Worm (Caenorhabditis elegans) whole organism, L4/young adult: ENCODE results near the gene lys-5.

Source experiments
- W03F9.2 ChIP-seq: fragments of 150-350 bp; optimal IDR thresholded peaks from 2 replicates; lab custom pipeline; 2014; ENCODE audit warnings: missing biosample characterization, missing genetic modification characterization
- dao-5 ChIP-seq: sonication (generic microtip); optimal IDR thresholded peaks from 2 replicates; lab custom pipeline; 2016; ENCODE audit warnings: missing genotype, missing genetic modification characterization, moderate library complexity, missing compliant biosample characterization
- him-1 ChIP-seq: sonication (generic microtip); optimal IDR thresholded peaks from 2 replicates; lab custom pipeline; 2016; ENCODE audit warnings: missing genotype, missing genetic modification reagents, missing genetic modification characterization, missing compliant biosample characterization

DNA sequence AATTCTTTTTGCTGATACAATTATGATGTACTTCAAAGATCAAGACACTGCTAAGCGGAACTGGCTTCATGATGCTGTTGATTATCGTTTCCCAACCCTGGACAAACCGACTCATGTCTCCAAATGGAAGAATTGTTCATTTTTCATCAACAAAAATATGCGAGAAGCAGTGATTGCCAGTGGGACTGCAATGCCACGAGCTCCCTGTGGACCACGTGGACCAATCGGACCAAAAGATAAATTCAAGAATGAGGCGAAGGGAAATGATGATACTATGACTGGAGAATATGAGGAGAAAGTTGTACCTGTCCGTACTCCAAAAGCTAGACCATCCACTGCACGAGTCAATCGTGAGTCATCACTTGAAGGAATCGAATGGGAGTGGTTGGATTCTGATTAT lies 38.9 kb downstream of the lys-5 start:
- TF ChIP-seq him-1 (tag; lab: Kevin White, UChicago) (no peak), dao-5 (tag; lab: Kevin White, UChicago) (no peak), W03F9.2 (tag; lab: Kevin White, UChicago) (no peak)
